Worm (Caenorhabditis elegans): ENCODE measurements around the gene F40G9.17.

The F40G9.17 gene

ce11 chrIII:159665-160064 is 34.6 kb upstream of the F40G9.17 start:
- no peak for TF ChIP-seq ceh-16 (tag; optimal IDR thresholded peaks at IDR 0.05)

- TF ChIP-seq fkh-10 (GFP tag; optimal IDR thresholded peaks at IDR 0.05) (no peak), R02D3.7 (tag; optimal IDR thresholded peaks at IDR 0.05) (no peak), ama-1 (optimal IDR thresholded peaks at IDR 0.05) (no peak), egl-27 (tag; optimal IDR thresholded peaks at IDR 0.05) (no peak)
These were observed 29.5 kb upstream of the F40G9.17 start, which contains the start of gene F40G9.8 for ce11 chrIII:164775-165174. TSS of gene F40G9.8 (minus strand) at chrIII:164875.

DNA sequence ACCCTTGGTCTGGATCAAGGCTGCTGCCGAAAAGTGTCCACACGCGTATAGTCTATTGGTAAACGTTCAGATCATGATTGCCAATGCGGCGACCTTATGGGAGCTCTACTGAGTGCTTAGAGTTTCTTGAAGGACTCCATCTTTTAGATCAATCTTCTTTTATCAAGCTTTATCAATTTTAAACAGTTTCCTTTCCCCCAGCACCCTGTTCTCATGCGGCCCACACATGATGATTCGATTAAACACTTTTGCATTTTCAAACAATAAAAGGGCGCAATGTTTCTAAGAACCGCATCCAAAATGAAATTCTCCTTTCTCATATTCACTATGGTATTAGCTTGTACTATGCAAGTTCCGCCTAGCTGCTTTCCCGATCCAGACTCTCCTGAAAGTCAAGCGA is 28.9 kb upstream of the F40G9.17 start, which contains the start of gene F40G9.7:
F40G9.7 (plus strand) TSS at position 301 of the 400 bp plus-strand sequence.
- TF ChIP-seq hmg-11 (tag; optimal IDR thresholded peaks at IDR 0.05) (no peak), ztf-4 (tag; optimal IDR thresholded peaks at IDR 0.05) (no peak), egl-5 (tag; optimal IDR thresholded peaks at IDR 0.05) (no peak), fkh-10 (GFP tag; optimal IDR thresholded peaks at IDR 0.05) (no peak), lin-39 (tag; optimal IDR thresholded peaks at IDR 0.05) (no peak), zag-1 (tag; optimal IDR thresholded peaks at IDR 0.05) (no peak), aly-2 (tag; optimal IDR thresholded peaks at IDR 0.05) (no peak), pha-4 (tag; optimal IDR thresholded peaks at IDR 0.05) (no peak), ceh-9 (tag; optimal IDR thresholded peaks at IDR 0.05) (no peak), nhr-67 (tag; optimal IDR thresholded peaks at IDR 0.05) (no peak), ceh-28 (tag; optimal IDR thresholded peaks at IDR 0.05) (no peak), pqm-1 (tag; optimal IDR thresholded peaks at IDR 0.05) (no peak), R02D3.7 (tag; optimal IDR thresholded peaks at IDR 0.05) (no peak), ama-1 (optimal IDR thresholded peaks at IDR 0.05) (no peak)

DNA sequence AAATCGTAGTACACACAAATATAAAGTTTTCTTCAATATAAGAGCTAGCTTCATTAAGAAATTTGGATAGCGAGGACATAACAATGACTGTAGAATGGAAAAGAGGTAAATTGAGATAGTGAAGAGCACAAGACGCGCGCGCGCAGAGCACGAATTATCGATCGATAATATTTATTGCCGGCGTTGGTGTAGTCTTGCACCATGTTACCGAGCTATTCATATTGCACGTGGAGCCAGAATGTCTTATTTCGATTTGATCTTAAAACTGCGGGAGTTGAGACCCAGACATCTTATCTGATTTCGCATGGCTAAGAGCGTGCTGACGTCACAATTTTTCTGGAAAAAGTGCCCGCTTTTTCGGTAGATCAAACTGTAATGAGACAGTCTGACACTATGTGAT is 24.8 kb upstream of the F40G9.17 start, which contains the start of gene F40G9.18:
F40G9.18 (minus strand) TSS at position 101 of the 400 bp plus-strand sequence.
- TF ChIP-seq nhr-25 (tag; optimal IDR thresholded peaks at IDR 0.05): no peak
- TF ChIP-seq egl-5 (tag; optimal IDR thresholded peaks at IDR 0.05): no peak
- no peak for TF ChIP-seq unc-62 (GFP tag; optimal IDR thresholded peaks at IDR 0.05)
- no peak for TF ChIP-seq ceh-28 (tag; optimal IDR thresholded peaks at IDR 0.05)
- TF ChIP-seq fkh-2 (tag; optimal IDR thresholded peaks at IDR 0.05): no peak
- no peak for TF ChIP-seq nhr-23 (tag; optimal IDR thresholded peaks at IDR 0.05)
- no peak for TF ChIP-seq jun-1 (tag; optimal IDR thresholded peaks at IDR 0.05)
- TF ChIP-seq aly-2 (tag; optimal IDR thresholded peaks at IDR 0.05): no peak
- TF ChIP-seq nhr-67 (tag; optimal IDR thresholded peaks at IDR 0.05): no peak
- no peak for TF ChIP-seq snpc-4 (tag; optimal IDR thresholded peaks at IDR 0.05)
- no peak for TF ChIP-seq mdl-1 (tag; optimal IDR thresholded peaks at IDR 0.05)

ce11 chrIII:171617-172016 is 22.6 kb upstream of the F40G9.17 start, which contains the start of the genes F40G9.9 and F40G9.12:
TSS of gene F40G9.9 (minus strand) at chrIII:171717.
TSS of gene F40G9.12 (plus strand) at chrIII:171847.
- TF ChIP-seq sea-2 (GFP tag; optimal IDR thresholded peaks at IDR 0.05) (no peak), elt-1 (tag; optimal IDR thresholded peaks at IDR 0.05) (no peak), tbx-2 (tag; optimal IDR thresholded peaks at IDR 0.05) (no peak), ama-1 (optimal IDR thresholded peaks at IDR 0.05) (no peak), egl-5 (tag; optimal IDR thresholded peaks at IDR 0.05) (no peak), lsy-12 (tag; optimal IDR thresholded peaks at IDR 0.05) (no peak), jun-1 (tag; optimal IDR thresholded peaks at IDR 0.05) (no peak), nhr-67 (tag; optimal IDR thresholded peaks at IDR 0.05) (no peak), elt-3 (tag; optimal IDR thresholded peaks at IDR 0.05) (no peak), fkh-2 (tag; optimal IDR thresholded peaks at IDR 0.05) (no peak), nhr-12 (tag; optimal IDR thresholded peaks at IDR 0.05) (no peak), aly-2 (tag; optimal IDR thresholded peaks at IDR 0.05) (no peak), snpc-4 (tag; optimal IDR thresholded peaks at IDR 0.05) (no peak), nhr-237 (tag; optimal IDR thresholded peaks at IDR 0.05) (no peak)

- TF ChIP-seq fkh-10 (GFP tag; optimal IDR thresholded peaks at IDR 0.05) (no peak), nhr-237 (tag; optimal IDR thresholded peaks at IDR 0.05) (no peak), nhr-25 (tag; optimal IDR thresholded peaks at IDR 0.05) (no peak), eor-1 (tag; optimal IDR thresholded peaks at IDR 0.05) (no peak), egl-5 (tag; optimal IDR thresholded peaks at IDR 0.05) (no peak), ceh-9 (tag; optimal IDR thresholded peaks at IDR 0.05) (no peak), nhr-67 (tag; optimal IDR thresholded peaks at IDR 0.05) (no peak), pha-4 (tag; optimal IDR thresholded peaks at IDR 0.05) (no peak)
These were observed 20.8 kb upstream of the F40G9.17 start, which contains the start of gene F40G9.19 for ce11 chrIII:173501-173900. TSS of gene F40G9.19 (plus strand) at chrIII:173801.

Data from whole organism, L3 larva.